Worm (Caenorhabditis elegans) whole organism, L2 larva: ENCODE data around the gene F08D12.15.

Experiments used
- C34F6.9 ChIP-seq: fragments of 150-350 bp; optimal IDR thresholded peaks from 2 replicates; lab custom pipeline; 2014; ENCODE audit warnings: missing biosample characterization, missing genetic modification characterization
- F13H6.1 ChIP-seq: sonication (generic microtip); optimal IDR thresholded peaks from 2 replicates; lab custom pipeline; 2016; ENCODE audit warnings: missing genetic modification characterization, missing compliant biosample characterization
- ZK546.5 ChIP-seq: sonication (generic microtip); optimal IDR thresholded peaks from 2 replicates; lab custom pipeline; 2017; ENCODE audit warnings: missing biosample characterization, missing genetic modification characterization
- alr-1 ChIP-seq: fragments of 150-350 bp; optimal IDR thresholded peaks from 2 replicates; lab custom pipeline; 2014; ENCODE audit warnings: missing biosample characterization, missing genetic modification characterization
- aly-2 ChIP-seq: fragments of 150-350 bp; optimal IDR thresholded peaks from 2 replicates; lab custom pipeline; 2014; ENCODE audit warnings: missing biosample characterization, missing genetic modification characterization
- ama-1 ChIP-seq: fragments of 150-350 bp; optimal IDR thresholded peaks from 2 replicates; lab custom pipeline; 2018; ENCODE audit warnings: inconsistent platforms
- ceh-16 ChIP-seq: fragments of 150-350 bp; optimal IDR thresholded peaks from 2 replicates; lab custom pipeline; 2014; ENCODE audit warnings: missing biosample characterization, missing genetic modification characterization
- ceh-82 ChIP-seq: fragments of 150-350 bp; optimal IDR thresholded peaks from 2 replicates; lab custom pipeline; 2014; ENCODE audit warnings: missing biosample characterization, missing genetic modification characterization
- crh-2 ChIP-seq: sonication (generic microtip); optimal IDR thresholded peaks from 2 replicates; lab custom pipeline; 2017; ENCODE audit warnings: missing biosample characterization, missing genetic modification characterization
- dmd-4 ChIP-seq: sonication (generic microtip); optimal IDR thresholded peaks from 2 replicates; lab custom pipeline; 2017; ENCODE audit warnings: missing biosample characterization, missing genetic modification characterization
- egl-27 ChIP-seq: sonication (generic microtip); optimal IDR thresholded peaks from 3 replicates; lab custom pipeline; 2017; ENCODE audit warnings: missing biosample characterization, missing genetic modification reagents, missing genetic modification characterization
- elt-3 ChIP-seq: sonication (generic microtip); optimal IDR thresholded peaks from 2 replicates; lab custom pipeline; 2017; ENCODE audit warnings: missing biosample characterization, missing genetic modification characterization
- fos-1 ChIP-seq: fragments of 150-350 bp; optimal IDR thresholded peaks from 2 replicates; lab custom pipeline; 2014; ENCODE audit warnings: missing biosample characterization, missing genetic modification characterization
- gmeb-1 ChIP-seq: fragments of 150-350 bp; optimal IDR thresholded peaks from 2 replicates; lab custom pipeline; 2014; ENCODE audit warnings: missing biosample characterization, missing genetic modification characterization
- lsy-2 ChIP-seq, 2 experiments: fragments of 150-350 bp in 1 of 2; sonication (generic microtip) in 1 of 2; optimal IDR thresholded peaks; 2 replicates each; lab custom pipeline; 2014 to 2017; ENCODE audit warnings: missing biosample characterization in 2 of 2, missing genetic modification characterization in 2 of 2
- mab-5 ChIP-seq: fragments of 150-350 bp; optimal IDR thresholded peaks from 2 replicates; lab custom pipeline; 2014; ENCODE audit warnings: missing biosample characterization, missing genetic modification characterization
- nhr-11 ChIP-seq: fragments of 150-350 bp; optimal IDR thresholded peaks from 2 replicates; lab custom pipeline; 2014; ENCODE audit warnings: missing biosample characterization, missing genetic modification characterization
- nhr-12 ChIP-seq: fragments of 150-350 bp; optimal IDR thresholded peaks from 2 replicates; lab custom pipeline; 2014; ENCODE audit warnings: missing biosample characterization, missing genetic modification characterization
- nhr-129 ChIP-seq: fragments of 150-350 bp; optimal IDR thresholded peaks from 2 replicates; lab custom pipeline; 2014; ENCODE audit warnings: missing biosample characterization, missing genetic modification characterization
- nhr-21 ChIP-seq: fragments of 150-350 bp; optimal IDR thresholded peaks from 2 replicates; lab custom pipeline; 2014; ENCODE audit warnings: missing biosample characterization, missing genetic modification characterization
- nhr-25 ChIP-seq: fragments of 150-350 bp; sonication (generic microtip); optimal IDR thresholded peaks from 3 replicates; lab custom pipeline; 2014; ENCODE audit warnings: missing biosample characterization, missing genetic modification characterization
- nhr-77 ChIP-seq: fragments of 150-350 bp; optimal IDR thresholded peaks from 2 replicates; lab custom pipeline; 2014; ENCODE audit warnings: missing biosample characterization, missing genetic modification characterization
- peb-1 ChIP-seq: fragments of 150-350 bp; optimal IDR thresholded peaks from 2 replicates; lab custom pipeline; 2014; ENCODE audit warnings: missing biosample characterization, missing genetic modification characterization
- sem-4 ChIP-seq: fragments of 150-350 bp; optimal IDR thresholded peaks from 2 replicates; lab custom pipeline; 2014; ENCODE audit warnings: missing biosample characterization, missing genetic modification reagents, missing genetic modification characterization
- skn-1 ChIP-seq: sonication (generic microtip); optimal IDR thresholded peaks from 2 replicates; lab custom pipeline; 2017; ENCODE audit warnings: missing biosample characterization, missing genetic modification characterization
- sma-3 ChIP-seq: sonication (generic microtip); optimal IDR thresholded peaks from 2 replicates; lab custom pipeline; 2016; ENCODE audit warnings: missing genetic modification reagents, missing genetic modification characterization, missing compliant biosample characterization
- sma-9 ChIP-seq, 2 experiments: fragments of 150-350 bp in 1 of 2; sonication (generic microtip) in 1 of 2; optimal IDR thresholded peaks; 2 replicates each; lab custom pipeline; 2014 to 2016; ENCODE audit warnings: missing genetic modification characterization in 2 of 2, mild to moderate bottlenecking in 1 of 2, missing biosample characterization in 1 of 2, missing compliant biosample characterization in 1 of 2, missing genetic modification reagents in 1 of 2, moderate library complexity in 1 of 2
- snpc-4 ChIP-seq: fragments of 150-350 bp; optimal IDR thresholded peaks from 2 replicates; lab custom pipeline; 2014; ENCODE audit warnings: missing biosample characterization, missing genetic modification characterization
- unc-39 ChIP-seq: fragments of 150-350 bp; optimal IDR thresholded peaks from 2 replicates; lab custom pipeline; 2014; ENCODE audit warnings: missing biosample characterization, missing genetic modification characterization
- unc-55 ChIP-seq: fragments of 150-350 bp; sonication (generic microtip); optimal IDR thresholded peaks from 3 replicates; lab custom pipeline; 2014; ENCODE audit warnings: missing biosample characterization, missing genetic modification reagents, missing genetic modification characterization
- unc-62 ChIP-seq: fragments of 150-350 bp; optimal IDR thresholded peaks from 2 replicates; lab custom pipeline; 2014; ENCODE audit warnings: missing biosample characterization, missing genetic modification reagents, missing genetic modification characterization
- zag-1 ChIP-seq: fragments of 150-350 bp; optimal IDR thresholded peaks from 2 replicates; lab custom pipeline; 2014; ENCODE audit warnings: missing biosample characterization, missing genetic modification characterization
- ztf-11 ChIP-seq: sonication (generic microtip); optimal IDR thresholded peaks from 2 replicates; lab custom pipeline; 2017; ENCODE audit warnings: missing biosample characterization, missing genetic modification characterization
- ztf-4 ChIP-seq: fragments of 150-350 bp; optimal IDR thresholded peaks from 2 replicates; lab custom pipeline; 2014; ENCODE audit warnings: missing biosample characterization, missing genetic modification characterization

F08D12.15 gene

DNA sequence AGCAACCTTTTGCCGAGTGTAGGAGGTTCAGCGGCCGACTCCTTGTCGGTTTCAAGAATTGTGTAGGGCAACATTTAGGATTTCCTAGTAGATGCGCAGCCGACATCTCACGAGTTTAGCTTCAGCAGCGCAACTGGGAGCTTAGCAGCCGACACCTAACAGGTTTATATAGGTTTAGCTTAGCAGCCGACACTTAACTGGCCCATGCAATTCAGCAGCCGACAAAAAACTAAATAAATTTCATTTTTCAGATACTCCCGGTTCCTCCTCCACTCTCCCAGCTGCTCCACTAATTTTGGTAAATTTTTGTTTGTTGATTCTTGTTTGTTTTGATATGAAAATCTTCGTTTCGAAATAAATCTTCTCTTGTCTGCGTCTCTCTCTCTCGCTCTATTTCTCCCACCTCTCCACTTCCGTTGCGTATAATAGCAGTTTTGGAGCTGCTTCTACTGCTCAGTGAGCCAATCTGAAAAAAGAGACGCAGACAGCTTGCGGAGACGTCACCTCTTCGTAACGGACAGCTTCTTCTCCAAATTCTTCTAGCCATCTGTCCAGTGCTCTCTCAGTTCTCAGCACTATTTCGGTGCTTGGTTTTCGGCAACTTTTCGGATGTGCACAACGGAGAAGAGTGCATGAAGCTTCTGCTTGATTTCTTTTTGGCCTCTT is 18.3 kb upstream of the F08D12.15 start (continued):
- TF ChIP-seq nhr-12 (tag; lab: Kevin White, UChicago) (no peak), F13H6.1 (tag; lab: Kevin White, UChicago) (peak; percentile 74), unc-55 (GFP tag; lab: Kevin White, UChicago) (peak; percentile 87), sma-3 (GFP tag; lab: Kevin White, UChicago) (no peak), mab-5 (tag; lab: Kevin White, UChicago) (peak; percentile 29)
- TF ChIP-seq, all 48 proteins: peak for 14

ce11 chrII:2749595-2750048 is 16.8 kb upstream of the F08D12.15 start, which contains the start of gene F29A7.4:
Gene F29A7.4 (plus strand): TSS chrII:2749998.
- TF ChIP-seq egl-27 (tag; lab: Kevin White, UChicago) (no peak), unc-55 (GFP tag; lab: Kevin White, UChicago) (no peak), ztf-4 (tag; lab: Kevin White, UChicago) (no peak), fos-1 (peak; percentile 72), sma-9 (GFP tag; optimal IDR thresholded peaks at IDR 0.05; lab: Kevin White, UChicago) (no peak), sma-9 (tag; optimal IDR thresholded peaks at IDR 0.05; lab: Kevin White, UChicago) (no peak), C34F6.9 (no peak), peb-1 (tag; lab: Kevin White, UChicago) (no peak)

ce11 chrII:2751278-2751677 is 15.2 kb upstream of the F08D12.15 start:
- no peak for TF ChIP-seq ceh-82
- no peak for TF ChIP-seq sem-4
- TF ChIP-seq nhr-25 = no peak
- no peak for TF ChIP-seq aly-2 (tag; lab: Kevin White, UChicago)
- no peak for TF ChIP-seq unc-39 (tag; lab: Kevin White, UChicago)
- TF ChIP-seq F13H6.1 (tag; lab: Kevin White, UChicago) = no peak
- no peak for TF ChIP-seq skn-1 (tag; lab: Kevin White, UChicago)
- no peak for TF ChIP-seq snpc-4 (tag; lab: Kevin White, UChicago)
- TF ChIP-seq C34F6.9 = no peak
- no peak for TF ChIP-seq fos-1
- no peak for TF ChIP-seq nhr-21
- no peak for TF ChIP-seq ama-1 (lab: Kevin White, UChicago)
- TF ChIP-seq lsy-2 (tag; optimal IDR thresholded peaks at IDR 0.05; lab: Kevin White, UChicago) = no peak
- no peak for TF ChIP-seq ceh-16 (tag; lab: Kevin White, UChicago)
- TF ChIP-seq, all 48 proteins: peak for 0

DNA sequence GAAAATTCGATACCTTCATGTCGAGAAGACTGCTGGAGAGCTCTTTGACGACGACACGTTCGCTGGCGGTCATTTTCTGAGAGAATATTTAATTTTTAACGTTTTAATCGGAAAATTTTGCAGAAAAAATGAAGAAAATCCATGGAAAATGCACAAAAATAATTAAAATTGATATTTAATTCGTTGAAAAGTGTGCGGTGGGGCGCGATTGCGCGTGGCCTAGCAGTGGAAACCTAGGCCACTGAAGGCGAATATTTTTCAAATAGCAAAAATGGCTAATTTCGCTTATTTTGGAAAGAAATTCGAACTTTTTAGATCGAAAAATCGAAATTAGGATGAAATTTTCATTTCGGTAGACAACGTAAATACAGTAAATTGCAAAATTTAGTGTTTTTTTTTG is 13.9 kb upstream of the F08D12.15 start, which contains the start of gene F29A7.6:
Gene F29A7.6 (minus strand): TSS at position 76 of the 400 bp plus-strand sequence.
- TF ChIP-seq nhr-21 = no peak
- TF ChIP-seq unc-39 (tag; lab: Kevin White, UChicago) = no peak
- TF ChIP-seq ZK546.5 (tag; lab: Kevin White, UChicago) = no peak
- no peak for TF ChIP-seq sem-4
- TF ChIP-seq F13H6.1 (tag; lab: Kevin White, UChicago) = peak; percentile 67
- TF ChIP-seq sma-9 (GFP tag; optimal IDR thresholded peaks at IDR 0.05; lab: Kevin White, UChicago) = peak; percentile 66
- no peak for TF ChIP-seq sma-9 (tag; optimal IDR thresholded peaks at IDR 0.05; lab: Kevin White, UChicago)
- peak; percentile 32 for TF ChIP-seq crh-2 (tag; lab: Kevin White, UChicago)
- no peak for TF ChIP-seq dmd-4 (tag; lab: Kevin White, UChicago)
- TF ChIP-seq nhr-129 (tag; lab: Kevin White, UChicago) = peak; percentile 1
- TF ChIP-seq ztf-11 (tag; lab: Kevin White, UChicago) = no peak
- TF ChIP-seq lsy-2 (tag; optimal IDR thresholded peaks at IDR 0.05; lab: Kevin White, UChicago) = peak in 1 of 2 experiments; percentile 49
- TF ChIP-seq elt-3 = no peak
- peak; percentile 57 for TF ChIP-seq unc-55 (GFP tag; lab: Kevin White, UChicago)
- TF ChIP-seq nhr-11 (tag; lab: Kevin White, UChicago) = no peak
- TF ChIP-seq sma-3 (GFP tag; lab: Kevin White, UChicago) = peak; percentile 66
- no peak for TF ChIP-seq nhr-77 (tag; lab: Kevin White, UChicago)
- peak; percentile 3 for TF ChIP-seq mab-5 (tag; lab: Kevin White, UChicago)
- TF ChIP-seq zag-1 = no peak
- peak; percentile 79 for TF ChIP-seq C34F6.9
- no peak for TF ChIP-seq unc-62 (GFP tag; lab: Kevin White, UChicago)
- TF ChIP-seq gmeb-1 = peak; percentile 65
- TF ChIP-seq alr-1 (tag; lab: Kevin White, UChicago) = no peak
